Fruit fly (Drosophila melanogaster) whole organism, prepupa: ENCODE data around the gene Pep.

Experiments used
- Blimp-1 ChIP-seq: fragments of 200-800 bp; sonication (Bioruptor generic); optimal IDR thresholded peaks from 3 replicates; lab custom pipeline; 2017; ENCODE audit warnings: missing biosample characterization, missing genetic modification characterization, mild to moderate bottlenecking, moderate library complexity, missing genetic modification reagents
- CG10631 ChIP-seq: fragments of 200-800 bp; sonication (Bioruptor generic); optimal IDR thresholded peaks from 2 replicates; lab custom pipeline; 2016; ENCODE audit warnings: missing biosample characterization, missing genetic modification characterization
- CG11762 ChIP-seq: fragments of 200-800 bp; sonication (Bioruptor generic); optimal IDR thresholded peaks from 3 replicates; lab custom pipeline; 2016; ENCODE audit warnings: missing biosample characterization, missing genetic modification characterization; ENCODE audit not compliant: insufficient read depth
- CG15336 ChIP-seq: fragments of 200-800 bp; sonication (Bioruptor generic); IDR thresholded peaks from 2 replicates; pipeline ENCODE4 v1.3.6; 2022; ENCODE audit warnings: missing biosample characterization, missing genetic modification characterization
- CG16779 ChIP-seq: fragments of 200-800 bp; sonication (Bioruptor generic); optimal IDR thresholded peaks from 3 replicates; lab custom pipeline; 2017; ENCODE audit warnings: missing biosample characterization, mild to moderate bottlenecking, missing genetic modification characterization
- CG3032 ChIP-seq: fragments of 200-800 bp; optimal IDR thresholded peaks from 2 replicates; lab custom pipeline; 2019; ENCODE audit warnings: missing biosample characterization, mild to moderate bottlenecking, missing genetic modification characterization, moderate library complexity
- CG32006 ChIP-seq: fragments of 200-800 bp; sonication (Bioruptor generic); optimal IDR thresholded peaks from 3 replicates; lab custom pipeline; 2017; ENCODE audit warnings: missing biosample characterization, mild to moderate bottlenecking, missing genetic modification characterization
- CG34406 ChIP-seq: fragments of 200-800 bp; sonication (Bioruptor generic); optimal IDR thresholded peaks from 3 replicates; lab custom pipeline; 2016; ENCODE audit warnings: missing biosample characterization, missing genetic modification characterization
- CG3919 ChIP-seq: fragments of 200-800 bp; sonication (Bioruptor generic); optimal IDR thresholded peaks from 3 replicates; lab custom pipeline; 2016; ENCODE audit warnings: missing biosample characterization, missing genetic modification characterization
- CG4318 ChIP-seq: fragments of 200-800 bp; sonication (Bioruptor generic); optimal IDR thresholded peaks from 3 replicates; lab custom pipeline; 2017; ENCODE audit warnings: missing biosample characterization, mild to moderate bottlenecking, missing genetic modification characterization
- CG6163 ChIP-seq: fragments of 200-800 bp; sonication (Bioruptor generic); IDR thresholded peaks from 3 replicates; pipeline ENCODE4 v1.3.6; 2022; ENCODE audit warnings: missing biosample characterization, missing genetic modification characterization
- CG6276 ChIP-seq: fragments of 200-800 bp; sonication (Bioruptor generic); optimal IDR thresholded peaks from 2 replicates; lab custom pipeline; 2017; ENCODE audit warnings: missing biosample characterization, mild to moderate bottlenecking, missing genetic modification characterization
- CG6808 ChIP-seq: fragments of 200-800 bp; sonication (Bioruptor generic); optimal IDR thresholded peaks from 3 replicates; lab custom pipeline; 2017; ENCODE audit warnings: missing biosample characterization, missing genetic modification characterization, mild to moderate bottlenecking, moderate library complexity, missing genetic modification reagents
- CG6854 ChIP-seq: fragments of 200-800 bp; sonication (Bioruptor generic); optimal IDR thresholded peaks from 2 replicates; lab custom pipeline; 2017; ENCODE audit warnings: missing biosample characterization, mild to moderate bottlenecking, missing genetic modification characterization
- CG8119 ChIP-seq: fragments of 200-800 bp; sonication (Bioruptor generic); IDR thresholded peaks from 3 replicates; pipeline ENCODE4 v1.3.6; 2022; ENCODE audit warnings: missing biosample characterization, missing genetic modification characterization
- CG8632 ChIP-seq: fragments of 200-800 bp; sonication (Bioruptor generic); optimal IDR thresholded peaks from 3 replicates; lab custom pipeline; 2016; ENCODE audit warnings: missing biosample characterization, missing genetic modification characterization
- CG9139 ChIP-seq: fragments of 200-800 bp; sonication (Bioruptor generic); optimal IDR thresholded peaks from 3 replicates; lab custom pipeline; 2017; ENCODE audit warnings: missing biosample characterization, mild to moderate bottlenecking, missing genetic modification characterization
- Eip75B ChIP-seq: fragments of 200-800 bp; sonication (Bioruptor generic); optimal IDR thresholded peaks from 3 replicates; lab custom pipeline; 2016; ENCODE audit warnings: missing biosample characterization, missing genetic modification characterization
- Eip78C ChIP-seq: fragments of 200-800 bp; sonication (Bioruptor generic); peaks from one replicate; lab custom pipeline; 2016; ENCODE audit warnings: missing biosample characterization, missing genetic modification characterization
- Eip93F ChIP-seq: fragments of 200-800 bp; sonication (Bioruptor generic); optimal IDR thresholded peaks from 2 replicates; lab custom pipeline; 2016; ENCODE audit warnings: missing biosample characterization, mild to moderate bottlenecking, missing genetic modification characterization
- Hr38 ChIP-seq: sonication (Bioruptor generic); optimal IDR thresholded peaks from 2 replicates; lab custom pipeline; 2016; ENCODE audit warnings: missing biosample characterization, missing genetic modification characterization
- Hr39 ChIP-seq: fragments of 200-800 bp; sonication (Bioruptor generic); optimal IDR thresholded peaks from 2 replicates; lab custom pipeline; 2016; ENCODE audit warnings: missing biosample characterization, missing genetic modification characterization
- Hr4 ChIP-seq: fragments of 200-800 bp; sonication (Bioruptor generic); optimal IDR thresholded peaks from 3 replicates; lab custom pipeline; 2016; ENCODE audit warnings: missing biosample characterization, missing genetic modification characterization
- Lpt ChIP-seq: fragments of 200-800 bp; sonication (Bioruptor generic); optimal IDR thresholded peaks from 3 replicates; lab custom pipeline; 2016; ENCODE audit warnings: missing biosample characterization, missing genetic modification characterization
- Met ChIP-seq: fragments of 200-800 bp; sonication (Bioruptor generic); optimal IDR thresholded peaks from 3 replicates; lab custom pipeline; 2016; ENCODE audit warnings: missing biosample characterization, missing genetic modification characterization
- Sox102F ChIP-seq: fragments of 200-800 bp; sonication (Bioruptor generic); optimal IDR thresholded peaks from 2 replicates; lab custom pipeline; 2016; ENCODE audit warnings: missing biosample characterization, mild to moderate bottlenecking, missing genetic modification characterization
- Sox15 ChIP-seq: fragments of 200-800 bp; sonication (Bioruptor generic); optimal IDR thresholded peaks from 3 replicates; lab custom pipeline; 2016; ENCODE audit warnings: missing biosample characterization, missing genetic modification characterization
- acj6 ChIP-seq: fragments of 200-800 bp; sonication (Bioruptor generic); optimal IDR thresholded peaks from 3 replicates; lab custom pipeline; 2016; ENCODE audit warnings: missing biosample characterization, missing genetic modification characterization
- cyc ChIP-seq: fragments of 200-800 bp; sonication (Bioruptor generic); optimal IDR thresholded peaks from 3 replicates; lab custom pipeline; 2016; ENCODE audit warnings: missing biosample characterization, missing genetic modification characterization
- dac ChIP-seq: fragments of 200-800 bp; sonication (Bioruptor generic); optimal IDR thresholded peaks from 2 replicates; lab custom pipeline; 2017; ENCODE audit warnings: missing biosample characterization, mild to moderate bottlenecking, missing genetic modification characterization
- eg ChIP-seq: fragments of 200-800 bp; sonication (Bioruptor generic); IDR thresholded peaks from 3 replicates; pipeline ENCODE4 v1.3.6; 2022; ENCODE audit warnings: missing biosample characterization, missing genetic modification characterization
- esn ChIP-seq: fragments of 200-800 bp; sonication (Bioruptor generic); optimal IDR thresholded peaks from 2 replicates; lab custom pipeline; 2016; ENCODE audit warnings: missing biosample characterization, mild to moderate bottlenecking, missing genetic modification characterization, moderate library complexity
- fd59A ChIP-seq: fragments of 200-800 bp; sonication (Bioruptor generic); optimal IDR thresholded peaks from 2 replicates; lab custom pipeline; 2017; ENCODE audit warnings: missing biosample characterization, mild to moderate bottlenecking, missing genetic modification characterization, missing genetic modification reagents
- fkh ChIP-seq: fragments of 200-800 bp; sonication (Bioruptor generic); optimal IDR thresholded peaks from 3 replicates; lab custom pipeline; 2017; ENCODE audit warnings: missing biosample characterization, mild to moderate bottlenecking, missing genetic modification characterization, moderate library complexity
- net ChIP-seq: fragments of 200-800 bp; sonication (Bioruptor generic); optimal IDR thresholded peaks from 3 replicates; lab custom pipeline; 2016; ENCODE audit warnings: missing biosample characterization, missing genetic modification characterization
- pdm3 ChIP-seq: fragments of 200-800 bp; sonication (Bioruptor generic); optimal IDR thresholded peaks from 3 replicates; lab custom pipeline; 2016; ENCODE audit warnings: missing biosample characterization, missing genetic modification characterization
- salr ChIP-seq, 2 experiments: fragments of 200-800 bp; sonication (Bioruptor generic); optimal IDR thresholded peaks; 3 replicates each; lab custom pipeline; 2016 to 2018; ENCODE audit warnings: missing biosample characterization in 2 of 2, missing genetic modification characterization in 2 of 2, mild to moderate bottlenecking in 1 of 2
- svp ChIP-seq: fragments of 200-800 bp; sonication (Bioruptor generic); peaks from one replicate; lab custom pipeline; 2016; ENCODE audit warnings: missing biosample characterization, missing genetic modification characterization
- vri ChIP-seq: fragments of 200-800 bp; sonication (Bioruptor generic); optimal IDR thresholded peaks from 3 replicates; lab custom pipeline; 2016; ENCODE audit warnings: missing biosample characterization, mild to moderate bottlenecking, missing genetic modification characterization

Gene Pep

DNA sequence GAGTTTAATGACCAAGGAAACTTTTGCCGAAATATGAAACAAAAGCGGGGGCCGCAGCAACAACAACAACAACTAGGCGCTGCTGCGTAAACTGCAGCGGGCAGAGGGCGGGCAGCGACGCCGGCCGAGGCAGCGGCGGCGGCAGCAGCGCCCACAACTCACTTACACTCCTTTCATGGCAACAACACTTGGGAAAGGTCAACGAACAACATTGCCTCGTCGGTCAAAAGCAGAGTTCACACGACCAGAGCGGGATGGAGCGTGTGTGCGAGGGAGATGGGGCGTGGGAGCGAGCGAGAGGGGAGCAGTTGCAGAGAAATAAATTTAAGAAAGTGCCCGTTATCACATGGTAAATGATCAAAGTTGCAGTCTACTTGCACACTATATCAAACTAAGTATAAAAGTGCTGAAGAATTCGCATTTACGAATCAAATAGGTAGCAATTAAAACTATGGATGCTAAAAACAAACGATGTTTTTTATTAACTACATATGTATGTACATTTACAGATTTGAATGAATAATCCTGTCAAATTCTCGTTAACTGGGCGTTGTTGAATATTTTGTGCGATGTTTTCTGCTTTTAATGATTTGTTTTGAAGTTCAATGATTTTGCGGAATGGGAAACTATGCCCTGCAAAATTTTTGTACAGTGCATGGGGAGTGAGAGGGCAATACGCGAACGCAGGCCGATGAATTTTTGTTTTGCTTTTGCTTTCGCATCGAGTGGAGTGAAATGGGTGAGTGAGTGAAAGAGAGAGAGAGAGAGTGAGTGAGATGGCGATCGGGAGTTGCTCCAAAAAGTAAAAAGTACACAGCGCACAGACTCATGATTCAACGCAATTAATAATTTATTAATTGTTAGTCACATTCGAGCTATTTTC is 36.4 kb downstream of the Pep start (continued):
- TF ChIP-seq cyc (GFP tag; lab: Kevin White, UChicago) (peak; percentile 85), fkh (GFP tag; lab: Kevin White, UChicago) (no peak), CG34406 (peak; percentile 60), CG6808 (no peak), esn (GFP tag; lab: Kevin White, UChicago) (peak; percentile 85), salr (GFP tag; optimal IDR thresholded peaks at IDR 0.05; lab: Kevin White, UChicago) (peak in 1 of 2 experiments; percentile 73), CG11762 (peak; percentile 40), Eip75B (peak; percentile 57), Blimp-1 (peak; percentile 82), Hr39 (GFP tag; lab: Kevin White, UChicago) (peak; percentile 85), CG3919 (GFP tag; lab: Kevin White, UChicago) (peak; percentile 79), dac (peak; percentile 50), CG16779 (no peak), CG8632 (peak; percentile 12), CG3032 (no peak), fd59A (no peak), CG32006 (GFP tag; lab: Kevin White, UChicago) (peak; percentile 88), CG9139 (GFP tag; lab: Kevin White, UChicago) (no peak), CG6163 (GFP tag; lab: Robert Waterston, UW) (0 out of 3 replicates have a peak, but pooled peaks have one; percentile 24), CG10631 (peak; percentile 68), CG15336 (GFP tag; lab: Robert Waterston, UW) (peak; percentile 39; the same call in 1 of the 2 replicates), Hr38 (GFP tag; lab: Kevin White, UChicago) (no peak), Sox15 (GFP tag; lab: Kevin White, UChicago) (peak; percentile 55)

- TF ChIP-seq Blimp-1, result peak; percentile 28
- TF ChIP-seq Hr4 (GFP tag; lab: Kevin White, UChicago), result peak; percentile 3
- TF ChIP-seq CG16779, result peak; percentile 37
- peak; percentile 59; the same call in 1 of the 3 replicates for TF ChIP-seq CG8119 (GFP tag; lab: Robert Waterston, UW)
- peak; percentile 66 for TF ChIP-seq vri
- no peak for TF ChIP-seq pdm3 (GFP tag; lab: Kevin White, UChicago)
- TF ChIP-seq Eip78C, result peak; percentile 58
- no peak for TF ChIP-seq Hr39 (GFP tag; lab: Kevin White, UChicago)
- TF ChIP-seq CG8632, result no peak
- peak; percentile 19 for TF ChIP-seq Sox102F
- no peak for TF ChIP-seq CG4318
- TF ChIP-seq Eip93F, result peak; percentile 29
- TF ChIP-seq CG6808, result no peak
- peak; percentile 6 for TF ChIP-seq Lpt
- TF ChIP-seq Met (GFP tag; lab: Kevin White, UChicago), result no peak
- peak; percentile 49 for TF ChIP-seq CG6854
- TF ChIP-seq eg (GFP tag; lab: Robert Waterston, UW), result peak; percentile 64; the same call in 2 of the 3 replicates
- peak; percentile 71 for TF ChIP-seq svp
- TF ChIP-seq CG15336 (GFP tag; lab: Robert Waterston, UW), result peak; percentile 59
- TF ChIP-seq net (GFP tag; lab: Kevin White, UChicago), result peak; percentile 38
- peak; percentile 52 for TF ChIP-seq CG6276 (GFP tag; lab: Kevin White, UChicago)
- peak; percentile 11 for TF ChIP-seq CG32006 (GFP tag; lab: Kevin White, UChicago)
- no peak for TF ChIP-seq acj6 (GFP tag; lab: Kevin White, UChicago)
Observed at dm6 chr3L:17606629-17607287, 38.1 kb downstream of the Pep start.
